Worm (Caenorhabditis elegans): ENCODE measurements around the gene C03E10.1.
A peak's percentile ranks its signal among the peaks of the same experiment; 100 is the strongest.

C03E10.1 gene

DNA sequence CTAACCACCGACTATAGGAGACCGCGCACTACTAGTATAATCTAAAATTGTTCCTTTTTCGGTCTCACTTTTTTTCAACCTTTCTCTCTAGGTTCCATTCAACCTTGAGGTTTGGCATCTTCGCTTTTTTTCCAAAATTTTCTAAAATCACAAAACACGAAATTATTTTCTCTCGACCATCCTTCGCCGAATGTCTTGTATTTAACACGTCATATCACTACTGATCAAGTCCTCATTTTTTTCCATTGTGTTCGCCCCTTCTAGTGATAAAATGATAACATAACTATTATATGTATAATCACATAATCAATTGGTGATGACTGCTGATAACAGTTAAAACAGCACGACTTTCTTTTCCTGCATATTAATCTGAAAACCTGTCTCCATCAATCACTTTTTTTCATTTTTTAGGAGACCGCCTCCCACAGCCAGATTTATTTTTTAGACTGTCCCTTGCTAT lies 20.1 kb downstream of the C03E10.1 start, which contains the start of gene T03F7.7:
T03F7.7 (plus strand) TSS at position 410 of the 460 bp plus-strand sequence.
- TF ChIP-seq ztf-26 (tag; optimal IDR thresholded peaks at IDR 0.05) (no peak), rec-8 (tag; optimal IDR thresholded peaks at IDR 0.05) (no peak), lin-40 (tag; optimal IDR thresholded peaks at IDR 0.05) (no peak), B0336.3 (GFP tag; IDR thresholded peaks at IDR 0.05) (no peak), Y95B8A.8 (GFP tag; IDR thresholded peaks at IDR 0.05) (no peak), nhr-80 (tag; optimal IDR thresholded peaks at IDR 0.05) (peak; percentile 92), bed-1 (GFP tag; IDR thresholded peaks at IDR 0.05) (no peak), ztf-28 (GFP tag; IDR thresholded peaks at IDR 0.05) (no peak)

DNA sequence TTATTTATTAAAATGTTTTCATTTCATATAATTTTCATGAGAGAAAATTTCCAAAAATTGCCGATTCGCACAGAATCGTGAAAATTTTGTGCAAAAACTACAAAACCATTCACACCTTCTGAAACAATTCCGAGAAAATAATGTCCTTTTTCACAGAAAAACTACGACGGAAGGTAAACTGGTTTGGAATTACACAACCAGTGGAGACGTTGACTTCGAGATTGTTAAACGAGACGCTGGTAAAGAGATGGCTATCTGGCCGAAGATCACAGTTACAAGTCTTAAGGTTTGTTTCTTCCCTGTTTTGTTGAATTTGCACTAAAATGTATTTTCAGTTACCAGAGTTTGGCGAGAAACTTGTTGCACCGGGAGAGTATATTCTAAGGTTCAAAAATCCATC lies 21.9 kb downstream of the C03E10.1 start:
- TF ChIP-seq mes-4 (tag; optimal IDR thresholded peaks at IDR 0.05) (no peak), dpff-1 (tag; optimal IDR thresholded peaks at IDR 0.05) (no peak), aptf-2 (GFP tag; conservative IDR thresholded peaks at IDR 0.05) (no peak), rcor-1 (GFP tag; IDR thresholded peaks at IDR 0.05) (no peak), lsy-27 (tag; optimal IDR thresholded peaks at IDR 0.05; ENCODE audit: borderline replicate concordance, insufficient read depth) (no peak), unc-62 (GFP tag; optimal IDR thresholded peaks at IDR 0.05) (no peak), die-1 (tag; optimal IDR thresholded peaks at IDR 0.05) (no peak), lin-35 (GFP tag; optimal IDR thresholded peaks at IDR 0.05) (no peak), hmg-1.2 (GFP tag; IDR thresholded peaks at IDR 0.05) (no peak), ccch-3 (GFP tag; optimal IDR thresholded peaks at IDR 0.05) (no peak), hmg-20 (GFP tag; IDR thresholded peaks at IDR 0.05) (no peak), egl-18 (GFP tag; IDR thresholded peaks at IDR 0.05) (no peak), mel-28 (tag; optimal IDR thresholded peaks at IDR 0.05; ENCODE audit: borderline replicate concordance) (no peak), ets-4 (GFP tag; optimal IDR thresholded peaks at IDR 0.05) (no peak), snpc-4 (GFP tag; optimal IDR thresholded peaks at IDR 0.05) (no peak), snpc-4 (tag; optimal IDR thresholded peaks at IDR 0.05) (no peak)

DNA sequence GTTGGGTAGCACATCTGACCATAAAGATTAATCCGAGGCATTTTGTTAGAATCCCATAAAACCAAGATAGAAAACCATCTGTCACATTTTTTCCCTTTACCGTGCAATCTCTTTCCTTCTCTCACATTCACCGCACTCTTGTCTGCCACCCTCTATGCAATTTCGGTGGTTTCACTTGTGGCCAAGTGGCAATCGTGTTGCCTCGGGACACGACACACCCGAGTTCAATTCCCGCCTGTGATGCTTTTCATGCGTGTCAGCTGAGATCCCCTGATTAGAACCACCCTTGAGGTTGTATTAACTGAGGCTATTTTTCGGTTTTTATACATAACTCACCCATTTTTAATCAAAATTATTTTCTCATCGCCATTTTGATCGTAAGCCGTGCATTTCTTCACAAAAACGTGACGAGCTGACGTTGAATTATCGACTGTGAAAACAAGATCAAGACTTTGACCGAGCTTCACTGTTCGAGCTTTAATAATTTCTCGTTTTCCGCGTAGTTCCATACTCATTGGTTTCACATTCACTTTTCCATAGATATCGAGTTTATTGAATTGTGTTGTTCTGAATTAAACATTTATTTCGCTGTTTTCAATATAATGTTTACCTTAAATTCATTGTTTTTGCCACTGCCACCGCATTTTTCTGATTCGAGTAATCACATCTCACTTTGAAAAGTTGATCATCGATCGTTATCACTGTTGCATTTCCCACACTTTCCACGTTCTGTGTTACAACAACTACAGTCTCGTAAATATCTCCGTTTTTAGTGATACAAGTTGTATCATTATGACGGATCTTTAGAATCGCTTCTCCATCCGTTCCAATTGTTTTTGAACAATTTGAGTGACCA lies 23.3 kb downstream of the C03E10.1 start:
- TF ChIP-seq zfh-2 (GFP tag; conservative IDR thresholded peaks at IDR 0.05), result peak; percentile 96
- peak; percentile 95 for TF ChIP-seq ztf-28 (GFP tag; IDR thresholded peaks at IDR 0.05)
- peak; percentile 84 for TF ChIP-seq aptf-2 (GFP tag; conservative IDR thresholded peaks at IDR 0.05)
- TF ChIP-seq ztf-3 (GFP tag; optimal IDR thresholded peaks at IDR 0.05), result peak; percentile 92
- peak; percentile 85 for TF ChIP-seq cebp-1 (GFP tag; IDR thresholded peaks at IDR 0.05)
- TF ChIP-seq cebp-1 (tag; optimal IDR thresholded peaks at IDR 0.05), result peak; percentile 93
- TF ChIP-seq gei-17 (GFP tag; optimal IDR thresholded peaks at IDR 0.05), result peak; percentile 87
- TF ChIP-seq T26A5.8 (tag; optimal IDR thresholded peaks at IDR 0.05), result peak; percentile 99
- peak; percentile 97 for TF ChIP-seq B0336.3 (GFP tag; IDR thresholded peaks at IDR 0.05)
- TF ChIP-seq madf-3 (GFP tag; IDR thresholded peaks at IDR 0.05), result peak; percentile 94
- peak; percentile 86 for TF ChIP-seq ceh-100 (GFP tag; IDR thresholded peaks at IDR 0.05)
- TF ChIP-seq snpc-1.1 (tag; optimal IDR thresholded peaks at IDR 0.05; ENCODE audit: insufficient read depth), result peak; percentile 87
- TF ChIP-seq zim-3 (tag; optimal IDR thresholded peaks at IDR 0.05), result peak; percentile 99
- TF ChIP-seq somi-1 (GFP tag; optimal IDR thresholded peaks at IDR 0.05), result peak; percentile 95
- TF ChIP-seq mes-4 (tag; optimal IDR thresholded peaks at IDR 0.05), result peak; percentile 95
- TF ChIP-seq unc-130 (GFP tag; optimal IDR thresholded peaks at IDR 0.05), result peak; percentile 93
- TF ChIP-seq B0019.2 (GFP tag; conservative IDR thresholded peaks at IDR 0.05), result peak; percentile 87
- TF ChIP-seq egrh-3 (GFP tag; IDR thresholded peaks at IDR 0.05), result peak; percentile 73
- TF ChIP-seq pbrm-1 (GFP tag; IDR thresholded peaks at IDR 0.05), result peak; percentile 94
- TF ChIP-seq madf-6 (GFP tag; IDR thresholded peaks at IDR 0.05), result peak; percentile 90
- TF ChIP-seq tbx-9 (tag; optimal IDR thresholded peaks at IDR 0.05; ENCODE audit: borderline replicate concordance), result peak; percentile 98
- peak; percentile 92; the same call in 1 of the 2 replicates for TF ChIP-seq nfya-2 (GFP tag; IDR thresholded peaks at IDR 0.05)
- peak; percentile 89 for TF ChIP-seq mel-28 (tag; optimal IDR thresholded peaks at IDR 0.05; ENCODE audit: borderline replicate concordance)
- peak; percentile 57 for TF ChIP-seq sdz-38 (tag; optimal IDR thresholded peaks at IDR 0.05)
- TF ChIP-seq ZK185.1 (tag; optimal IDR thresholded peaks at IDR 0.05; ENCODE audit: poor library complexity, severe bottlenecking), result peak; percentile 94
